ENCODE assay signal across 2 fruit fly cellular contexts in the genomic region with DNA sequence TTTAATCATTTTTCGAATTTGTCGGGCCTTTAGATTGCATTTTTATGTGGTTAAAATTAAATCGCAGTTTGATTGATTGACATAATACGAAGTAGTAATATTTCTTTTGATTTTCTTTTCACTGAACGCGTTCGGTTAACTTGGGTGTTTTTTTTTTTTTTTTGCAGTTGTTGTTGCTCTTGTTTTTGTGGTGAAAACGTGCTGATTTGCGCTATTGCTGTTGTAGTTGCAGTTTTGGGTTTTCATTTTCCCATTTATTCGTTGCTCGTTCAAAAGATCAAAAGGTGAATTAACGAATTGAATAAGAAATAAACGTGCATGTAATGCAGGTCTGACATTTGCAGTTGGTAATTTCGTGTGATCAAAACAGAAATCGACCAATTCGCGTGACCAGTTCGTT.
TF ChIP-seq lines count a peak whose summit lies in the region.

No protein-coding gene starts in this region.

- TF ChIP-seq CTCF in whole organism, embryonic (GFP tag; optimal IDR thresholded peaks at IDR 0.05; lab: Kevin White, UChicago) = no peak

TF ChIP-seq in whole organism, adult, 20 proteins besides CTCF, POLR2A, EP300 and RAD21:
- peak; percentile 71 for TF ChIP-seq tj (GFP tag; optimal IDR thresholded peaks at IDR 0.05; lab: Kevin White, UChicago)
- no peak for TF ChIP-seq cnc (optimal IDR thresholded peaks at IDR 0.05; lab: Kevin White, UChicago)

TF ChIP-seq in whole organism, embryonic, 481 proteins besides CTCF, POLR2A, EP300 and RAD21:
- peak; percentile 37 for TF ChIP-seq Ets65A (GFP tag; lab: Kevin White, UChicago)
- TF ChIP-seq CG13123 (GFP tag; optimal IDR thresholded peaks at IDR 0.05; lab: Kevin White, UChicago) = no peak
- TF ChIP-seq Hmr (GFP tag; optimal IDR thresholded peaks at IDR 0.05; lab: Kevin White, UChicago) = no peak
- no peak for TF ChIP-seq D19B (GFP tag; optimal IDR thresholded peaks at IDR 0.05; lab: Kevin White, UChicago)
- no peak for TF ChIP-seq Gug (GFP tag; IDR thresholded peaks at IDR 0.05; lab: Robert Waterston, UW)
